Fruit fly (Drosophila melanogaster): ENCODE results near the gene MICU1.

MICU1 gene

DNA sequence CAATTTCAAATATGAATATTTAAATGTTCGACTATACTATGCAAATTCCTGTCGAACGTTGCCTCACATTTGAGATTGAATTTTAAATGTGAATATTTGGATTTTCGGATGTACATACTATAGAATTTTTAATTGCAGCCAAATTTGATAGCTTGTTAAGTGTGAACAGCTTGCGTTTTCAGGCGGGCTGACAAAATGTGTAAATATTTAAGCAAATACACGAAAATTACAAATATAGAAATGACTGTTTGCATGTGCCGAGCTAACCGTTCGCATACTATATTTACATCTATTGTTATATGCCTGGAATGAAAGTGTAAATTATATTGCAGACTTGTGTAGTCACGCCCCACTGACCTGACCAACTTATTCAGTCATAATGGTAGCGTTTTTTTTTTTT, 33.6 kb downstream of the MICU1 start:
- TF ChIP-seq Hr83 (GFP tag; optimal IDR thresholded peaks at IDR 0.05; ENCODE audit: poor library complexity, severe bottlenecking): no peak
- TF ChIP-seq fru (GFP tag; optimal IDR thresholded peaks at IDR 0.05): no peak
- no peak for TF ChIP-seq rgr (GFP tag; optimal IDR thresholded peaks at IDR 0.05)
- no peak for TF ChIP-seq ey (GFP tag; optimal IDR thresholded peaks at IDR 0.05)
- no peak for TF ChIP-seq Jra (GFP tag; optimal IDR thresholded peaks at IDR 0.05)
- TF ChIP-seq HLH106 (tag; optimal IDR thresholded peaks at IDR 0.05): no peak
- no peak for TF ChIP-seq GATAd (GFP tag; optimal IDR thresholded peaks at IDR 0.05)
- no peak for TF ChIP-seq CrebA (GFP tag; optimal IDR thresholded peaks at IDR 0.05; ENCODE audit: borderline replicate concordance)
- no peak for TF ChIP-seq Abd-B (GFP tag; optimal IDR thresholded peaks at IDR 0.05)
- no peak for TF ChIP-seq Sp1 (GFP tag; optimal IDR thresholded peaks at IDR 0.05)
- TF ChIP-seq OdsH (GFP tag; optimal IDR thresholded peaks at IDR 0.05): no peak
- no peak for TF ChIP-seq Myc (optimal IDR thresholded peaks at IDR 0.05)
- TF ChIP-seq Dfd (GFP tag; optimal IDR thresholded peaks at IDR 0.05): no peak

DNA sequence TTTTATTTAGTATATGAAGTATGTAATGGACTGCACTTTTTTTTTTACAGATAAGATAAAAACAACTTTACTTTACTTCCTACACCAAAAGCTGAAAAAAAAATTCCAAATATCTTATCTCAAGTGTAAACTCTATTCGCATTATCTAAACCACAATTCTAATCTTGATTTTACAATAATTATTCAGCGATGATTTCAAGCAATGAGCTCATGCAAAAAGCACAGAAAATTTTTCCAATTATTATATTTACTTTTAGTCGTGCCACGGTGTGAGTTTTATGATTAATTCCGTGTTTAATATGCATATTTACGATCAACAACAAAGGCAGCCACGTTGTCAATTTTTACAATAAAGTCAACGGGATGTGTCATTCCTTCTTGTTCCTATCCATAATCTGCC, 34.2 kb downstream of the MICU1 start:
- no peak for TF ChIP-seq Hr78 (GFP tag; optimal IDR thresholded peaks at IDR 0.05)

DNA sequence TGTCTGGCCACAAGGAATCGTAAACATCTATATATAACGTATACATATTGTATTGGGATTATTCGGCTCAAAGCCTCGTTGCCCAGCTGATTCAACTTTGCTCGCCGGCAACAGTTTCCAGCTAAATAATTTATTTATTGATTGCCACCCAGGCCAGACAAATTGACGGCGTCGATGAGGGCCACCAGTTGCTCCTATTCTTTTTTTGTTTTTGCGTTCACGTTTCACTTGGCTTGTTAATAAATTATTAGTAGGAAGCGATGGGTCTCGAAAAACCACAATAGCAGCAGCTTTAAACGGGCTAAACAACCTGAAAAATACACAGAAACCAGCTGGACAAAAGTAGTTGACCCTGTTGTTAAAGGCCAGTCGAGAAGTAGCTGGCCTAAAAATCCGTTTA, 35.0 kb downstream of the MICU1 start:
- TF ChIP-seq Hnf4 (GFP tag; optimal IDR thresholded peaks at IDR 0.05): no peak
- TF ChIP-seq sage (GFP tag; optimal IDR thresholded peaks at IDR 0.05): no peak
- TF ChIP-seq GATAd (GFP tag; optimal IDR thresholded peaks at IDR 0.05): no peak
- TF ChIP-seq Rel (GFP tag; optimal IDR thresholded peaks at IDR 0.05): no peak
- TF ChIP-seq Rel (tag; optimal IDR thresholded peaks at IDR 0.05): no peak
- TF ChIP-seq sv (GFP tag; optimal IDR thresholded peaks at IDR 0.05): no peak
- no peak for TF ChIP-seq psq (GFP tag; optimal IDR thresholded peaks at IDR 0.05)
- TF ChIP-seq N (GFP tag; optimal IDR thresholded peaks at IDR 0.05): no peak

DNA sequence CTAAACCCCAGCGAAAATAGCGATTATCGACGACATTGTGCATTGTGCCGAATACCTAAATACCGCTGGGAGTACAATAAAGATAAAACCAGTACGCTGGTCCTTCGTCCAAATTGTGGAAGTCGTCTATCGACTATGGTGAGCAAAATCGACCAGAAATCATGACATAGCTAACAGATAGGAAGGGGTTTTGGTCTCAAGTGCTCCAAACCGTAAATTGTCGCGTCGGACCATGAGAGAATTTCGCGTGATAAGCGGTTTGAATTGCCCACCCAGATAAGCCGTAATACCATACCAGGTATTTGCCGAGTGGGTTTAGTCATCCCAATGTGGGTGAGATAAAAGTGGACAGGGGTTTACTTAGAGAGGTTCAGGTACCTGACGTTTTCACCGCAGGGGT, 35.9 kb downstream of the MICU1 start:
- TF ChIP-seq foxo (GFP tag; optimal IDR thresholded peaks at IDR 0.05) (peak in 1 of 2 experiments; percentile 5), woc (GFP tag; optimal IDR thresholded peaks at IDR 0.05) (no peak), Hr83 (GFP tag; optimal IDR thresholded peaks at IDR 0.05; ENCODE audit: poor library complexity, severe bottlenecking) (no peak), lola (GFP tag; optimal IDR thresholded peaks at IDR 0.05) (no peak), GATAd (GFP tag; optimal IDR thresholded peaks at IDR 0.05) (no peak), Jra (GFP tag; optimal IDR thresholded peaks at IDR 0.05) (no peak), br (GFP tag; optimal IDR thresholded peaks at IDR 0.05) (no peak), Rel (GFP tag; optimal IDR thresholded peaks at IDR 0.05) (no peak), Rel (tag; optimal IDR thresholded peaks at IDR 0.05) (peak; percentile 44), OdsH (GFP tag; optimal IDR thresholded peaks at IDR 0.05) (no peak), Sp1 (GFP tag; optimal IDR thresholded peaks at IDR 0.05) (no peak), h (GFP tag; optimal IDR thresholded peaks at IDR 0.05) (peak; percentile 27), Mio (GFP tag; optimal IDR thresholded peaks at IDR 0.05) (no peak), Dfd (GFP tag; optimal IDR thresholded peaks at IDR 0.05) (no peak), CrebA (GFP tag; optimal IDR thresholded peaks at IDR 0.05; ENCODE audit: borderline replicate concordance) (peak; percentile 14)

DNA sequence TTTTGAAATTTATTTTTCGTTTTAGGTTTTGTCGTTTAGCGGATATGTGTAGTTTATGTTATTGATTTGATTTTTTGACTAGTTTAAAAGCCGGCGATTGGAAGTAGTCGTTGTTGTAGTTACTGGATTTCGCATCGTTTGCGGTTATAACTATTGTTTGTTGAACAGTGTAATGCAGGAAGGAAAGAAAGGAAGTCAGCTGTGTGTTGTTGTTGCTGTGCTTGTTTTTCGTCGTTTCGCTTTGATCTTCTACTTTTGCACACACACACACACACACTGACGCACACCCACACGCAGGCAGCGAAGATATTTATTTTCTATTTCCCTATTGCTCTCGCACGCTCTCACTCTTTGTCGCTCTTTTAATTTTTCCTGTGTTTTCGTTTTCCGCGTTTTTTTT, 37.1 kb downstream of the MICU1 start:
- TF ChIP-seq Jra (GFP tag; optimal IDR thresholded peaks at IDR 0.05) (no peak), Mio (GFP tag; optimal IDR thresholded peaks at IDR 0.05) (no peak), sv (GFP tag; optimal IDR thresholded peaks at IDR 0.05) (no peak), CG32264 (GFP tag; optimal IDR thresholded peaks at IDR 0.05) (no peak), Hnf4 (GFP tag; optimal IDR thresholded peaks at IDR 0.05) (no peak), usp (GFP tag; optimal IDR thresholded peaks at IDR 0.05) (no peak), dl (GFP tag; optimal IDR thresholded peaks at IDR 0.05; ENCODE audit: insufficient read depth in 1 of 2, partially characterized antibody in 2 of 2) (no peak), Abd-B (GFP tag; optimal IDR thresholded peaks at IDR 0.05) (no peak), woc (GFP tag; optimal IDR thresholded peaks at IDR 0.05) (no peak), GATAd (GFP tag; optimal IDR thresholded peaks at IDR 0.05) (no peak), foxo (GFP tag; optimal IDR thresholded peaks at IDR 0.05) (no peak), OdsH (GFP tag; optimal IDR thresholded peaks at IDR 0.05) (no peak), Hr78 (GFP tag; optimal IDR thresholded peaks at IDR 0.05) (no peak), ey (GFP tag; optimal IDR thresholded peaks at IDR 0.05) (no peak), CG9705 (GFP tag; optimal IDR thresholded peaks at IDR 0.05) (no peak), Hr83 (GFP tag; optimal IDR thresholded peaks at IDR 0.05; ENCODE audit: poor library complexity, severe bottlenecking) (no peak), N (GFP tag; optimal IDR thresholded peaks at IDR 0.05) (no peak), rgr (GFP tag; optimal IDR thresholded peaks at IDR 0.05) (no peak)
